Worm (Caenorhabditis elegans): ENCODE measurements around the gene alp-1.

ce11 chrIV:8848983-8849382 is 3.3 kb upstream of the alp-1 start:
- TF ChIP-seq ref-1 (GFP tag; conservative IDR thresholded peaks at IDR 0.05) (no peak), cog-1 (tag; optimal IDR thresholded peaks at IDR 0.05) (no peak), ztf-29 (GFP tag; IDR thresholded peaks at IDR 0.05) (no peak), tab-1 (GFP tag; IDR thresholded peaks at IDR 0.05) (no peak)

Data from whole organism, midembryonic.